Fruit fly (Drosophila melanogaster): Measurements from ENCODE around the gene fzy.

Gene fzy

DNA sequence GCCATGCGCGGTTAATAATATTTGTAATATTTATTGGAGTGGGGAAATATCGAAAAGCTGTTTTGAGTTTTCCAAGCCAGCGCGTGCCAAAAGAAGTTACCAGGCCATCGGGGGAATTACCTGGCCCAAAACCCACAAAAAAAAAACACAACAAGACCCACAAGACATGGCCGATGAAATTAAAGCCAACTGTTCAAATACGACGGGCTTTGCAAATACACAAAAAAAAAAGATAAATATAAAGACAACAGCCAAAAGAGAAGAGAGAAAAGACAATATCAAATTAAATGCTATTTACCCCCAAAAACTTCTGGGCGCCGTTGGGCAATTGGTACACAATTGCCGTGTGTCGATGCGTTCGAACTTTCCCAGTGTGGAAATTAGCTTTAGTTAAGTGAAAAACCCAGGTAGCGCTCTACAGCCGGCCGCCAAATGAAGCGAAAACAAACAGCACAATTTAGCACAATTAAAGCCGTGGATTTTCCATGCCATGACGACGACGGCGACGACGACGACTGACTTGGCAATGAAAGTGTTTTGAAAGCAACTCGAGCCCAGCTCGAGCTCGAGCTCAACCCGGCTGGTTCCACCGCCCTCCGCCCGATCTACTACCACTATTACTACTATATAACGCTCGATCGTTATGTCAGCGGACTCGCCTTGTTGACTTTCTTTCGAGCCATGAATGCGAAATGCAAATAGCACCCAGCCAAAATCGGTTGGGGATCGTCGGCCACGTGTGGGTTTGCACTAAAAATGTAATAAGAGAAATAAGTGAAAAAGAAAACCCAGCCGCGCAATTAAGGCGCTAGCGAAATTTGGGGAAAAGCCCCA, 7.2 kb downstream of the fzy start:
- TF ChIP-seq GATAd (GFP tag; optimal IDR thresholded peaks at IDR 0.05), result no peak
- no peak for TF ChIP-seq pan (optimal IDR thresholded peaks at IDR 0.05)
- no peak for TF ChIP-seq Rel (GFP tag; optimal IDR thresholded peaks at IDR 0.05)
- TF ChIP-seq Rel (tag; optimal IDR thresholded peaks at IDR 0.05), result peak; percentile 54
- TF ChIP-seq rgr (GFP tag; optimal IDR thresholded peaks at IDR 0.05), result peak; percentile 63
- TF ChIP-seq Sp1 (GFP tag; optimal IDR thresholded peaks at IDR 0.05), result no peak
- TF ChIP-seq CG32264 (GFP tag; optimal IDR thresholded peaks at IDR 0.05), result no peak
- TF ChIP-seq sage (GFP tag; optimal IDR thresholded peaks at IDR 0.05), result no peak
- peak; percentile 95 for TF ChIP-seq Hr83 (GFP tag; optimal IDR thresholded peaks at IDR 0.05; ENCODE audit: poor library complexity, severe bottlenecking)
- TF ChIP-seq HLH106 (tag; optimal IDR thresholded peaks at IDR 0.05), result no peak
- no peak for TF ChIP-seq brk (GFP tag; optimal IDR thresholded peaks at IDR 0.05)
- peak; percentile 26 for TF ChIP-seq psq (GFP tag; optimal IDR thresholded peaks at IDR 0.05)
- no peak for TF ChIP-seq Abd-B (GFP tag; optimal IDR thresholded peaks at IDR 0.05)
- peak; percentile 21 for TF ChIP-seq OdsH (GFP tag; optimal IDR thresholded peaks at IDR 0.05)
- no peak for TF ChIP-seq usp (GFP tag; optimal IDR thresholded peaks at IDR 0.05)
- TF ChIP-seq ey (GFP tag; optimal IDR thresholded peaks at IDR 0.05), result no peak
- TF ChIP-seq h (GFP tag; optimal IDR thresholded peaks at IDR 0.05), result peak; percentile 69
- TF ChIP-seq Mio (GFP tag; optimal IDR thresholded peaks at IDR 0.05), result no peak
- no peak for TF ChIP-seq foxo (GFP tag; optimal IDR thresholded peaks at IDR 0.05)
- no peak for TF ChIP-seq CG9705 (GFP tag; optimal IDR thresholded peaks at IDR 0.05)
- peak; percentile 35 for TF ChIP-seq sv (GFP tag; optimal IDR thresholded peaks at IDR 0.05)
- TF ChIP-seq Hnf4 (GFP tag; optimal IDR thresholded peaks at IDR 0.05), result peak; percentile 44
- TF ChIP-seq dl (GFP tag; optimal IDR thresholded peaks at IDR 0.05; ENCODE audit: insufficient read depth in 1 of 2, partially characterized antibody in 2 of 2), result no peak
- peak; percentile 50 for TF ChIP-seq br (GFP tag; optimal IDR thresholded peaks at IDR 0.05)
- TF ChIP-seq lola (GFP tag; optimal IDR thresholded peaks at IDR 0.05), result no peak
- no peak for TF ChIP-seq woc (GFP tag; optimal IDR thresholded peaks at IDR 0.05)
- no peak for TF ChIP-seq Hr78 (GFP tag; optimal IDR thresholded peaks at IDR 0.05)
- no peak for TF ChIP-seq CrebA (GFP tag; optimal IDR thresholded peaks at IDR 0.05; ENCODE audit: borderline replicate concordance)
- no peak for TF ChIP-seq N (GFP tag; optimal IDR thresholded peaks at IDR 0.05)
- TF ChIP-seq tai (GFP tag; optimal IDR thresholded peaks at IDR 0.05), result no peak
- TF ChIP-seq Jra (GFP tag; optimal IDR thresholded peaks at IDR 0.05), result no peak
- no peak for TF ChIP-seq dsf (GFP tag; optimal IDR thresholded peaks at IDR 0.05; ENCODE audit: borderline replicate concordance)
- no peak for TF ChIP-seq Dif (GFP tag; optimal IDR thresholded peaks at IDR 0.05; ENCODE audit: partially characterized antibody)
- no peak for TF ChIP-seq dmrt93B (GFP tag; optimal IDR thresholded peaks at IDR 0.05)
- TF ChIP-seq Dfd (GFP tag; optimal IDR thresholded peaks at IDR 0.05), result no peak
- TF ChIP-seq jim (GFP tag; optimal IDR thresholded peaks at IDR 0.05), result peak; percentile 89
- TF ChIP-seq Vsx2 (GFP tag; optimal IDR thresholded peaks at IDR 0.05; ENCODE audit: partially characterized antibody), result no peak
- no peak for TF ChIP-seq Myc (optimal IDR thresholded peaks at IDR 0.05)
- TF ChIP-seq fru (GFP tag; optimal IDR thresholded peaks at IDR 0.05), result peak; percentile 30

DNA sequence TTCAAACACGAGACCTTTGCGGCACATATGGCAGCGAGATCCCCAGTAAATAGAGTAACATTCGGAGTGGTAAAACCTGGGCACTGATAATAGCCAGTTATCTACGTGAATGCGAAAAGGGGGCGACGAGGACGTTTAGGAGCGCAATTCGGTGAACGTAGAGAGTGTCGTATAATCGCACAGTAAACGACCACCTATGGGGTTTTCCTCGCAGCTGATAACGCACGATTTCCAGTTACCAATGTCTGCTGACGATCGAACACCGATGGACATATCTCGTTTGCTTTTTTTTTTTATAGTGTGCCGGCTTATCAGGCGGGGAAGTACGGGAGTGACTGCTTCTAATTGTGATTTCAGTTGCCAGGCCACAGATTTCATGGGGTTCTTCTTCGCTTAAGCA, 9.0 kb downstream of the fzy start:
- TF ChIP-seq Abd-B (GFP tag; optimal IDR thresholded peaks at IDR 0.05), result no peak
- TF ChIP-seq h (GFP tag; optimal IDR thresholded peaks at IDR 0.05), result peak; percentile 11
- peak; percentile 93 for TF ChIP-seq fru (GFP tag; optimal IDR thresholded peaks at IDR 0.05)
- no peak for TF ChIP-seq Hnf4 (GFP tag; optimal IDR thresholded peaks at IDR 0.05)
- TF ChIP-seq tai (GFP tag; optimal IDR thresholded peaks at IDR 0.05), result no peak
- no peak for TF ChIP-seq brk (GFP tag; optimal IDR thresholded peaks at IDR 0.05)
- TF ChIP-seq Rel (GFP tag; optimal IDR thresholded peaks at IDR 0.05), result no peak
- TF ChIP-seq Rel (tag; optimal IDR thresholded peaks at IDR 0.05), result peak; percentile 99
- TF ChIP-seq Dfd (GFP tag; optimal IDR thresholded peaks at IDR 0.05), result no peak
- TF ChIP-seq N (GFP tag; optimal IDR thresholded peaks at IDR 0.05), result no peak
- TF ChIP-seq Vsx2 (GFP tag; optimal IDR thresholded peaks at IDR 0.05; ENCODE audit: partially characterized antibody), result no peak
- TF ChIP-seq Dif (GFP tag; optimal IDR thresholded peaks at IDR 0.05; ENCODE audit: partially characterized antibody), result no peak
- TF ChIP-seq rgr (GFP tag; optimal IDR thresholded peaks at IDR 0.05), result no peak
- TF ChIP-seq dl (GFP tag; optimal IDR thresholded peaks at IDR 0.05; ENCODE audit: insufficient read depth in 1 of 2, partially characterized antibody in 2 of 2), result peak in 1 of 2 experiments; percentile 80
- TF ChIP-seq Hr83 (GFP tag; optimal IDR thresholded peaks at IDR 0.05; ENCODE audit: poor library complexity, severe bottlenecking), result peak; percentile 16
- no peak for TF ChIP-seq Hr78 (GFP tag; optimal IDR thresholded peaks at IDR 0.05)
- TF ChIP-seq usp (GFP tag; optimal IDR thresholded peaks at IDR 0.05), result no peak
